Worm (Caenorhabditis elegans) whole organism, L1 larva: ENCODE data around the gene srz-90.

ENCODE experiments used
- ceh-82 ChIP-seq, 3 experiments: fragments of 150-350 bp in 1 of 3; sonication (generic microtip) in 2 of 3; optimal IDR thresholded peaks; 2 replicates each; lab custom pipeline; 2014 to 2017; ENCODE audit warnings: missing biosample characterization in 3 of 3, missing genetic modification characterization in 3 of 3
- ces-1 ChIP-seq: fragments of 150-350 bp; optimal IDR thresholded peaks from 2 replicates; lab custom pipeline; 2014; ENCODE audit warnings: missing biosample characterization, missing genetic modification reagents, missing genetic modification characterization
- dpl-1 ChIP-seq, 3 experiments: fragments of 150-350 bp in 2 of 3; sonication (generic microtip) in 1 of 3; optimal IDR thresholded peaks; 2 replicates each; lab custom pipeline; 2014 to 2017; ENCODE audit warnings: missing biosample characterization in 3 of 3, missing genetic modification characterization in 3 of 3, missing genetic modification reagents in 3 of 3
- egl-27 ChIP-seq, 2 experiments: fragments of 150-350 bp in 1 of 2; sonication (generic microtip); optimal IDR thresholded peaks; 3 replicates each; lab custom pipeline; 2017 to 2018; ENCODE audit warnings: missing biosample characterization in 2 of 2, missing genetic modification characterization in 2 of 2, missing genetic modification reagents in 2 of 2
- jun-1 ChIP-seq: fragments of 150-350 bp; optimal IDR thresholded peaks from 2 replicates; lab custom pipeline; 2014; ENCODE audit warnings: missing biosample characterization, missing genetic modification reagents, missing genetic modification characterization
- nhr-11 ChIP-seq: fragments of 150-350 bp; optimal IDR thresholded peaks from 2 replicates; lab custom pipeline; 2014; ENCODE audit warnings: missing biosample characterization, missing genetic modification characterization

ce11 chrV:17513831-17514230, 14.0 kb upstream of the srz-90 start:
- TF ChIP-seq ces-1 (GFP tag; lab: Kevin White, UChicago) (no peak), dpl-1 (GFP tag; optimal IDR thresholded peaks at IDR 0.05; lab: Kevin White, UChicago) (no peak), jun-1 (tag; lab: Kevin White, UChicago) (no peak), nhr-11 (tag; lab: Kevin White, UChicago) (no peak), egl-27 (tag; optimal IDR thresholded peaks at IDR 0.05; lab: Kevin White, UChicago) (no peak), ceh-82 (tag; optimal IDR thresholded peaks at IDR 0.05; lab: Kevin White, UChicago) (no peak)
